Fruit fly (Drosophila melanogaster) whole organism, embryonic: ENCODE data around the gene ND-B14.5AL.
A peak's percentile ranks its signal among the peaks of the same experiment; 100 is the strongest.

ENCODE experiments used
- CG10366 ChIP-seq: fragments of 200-800 bp; sonication (Bioruptor generic); IDR thresholded peaks from 2 replicates; pipeline ENCODE4 v1.3.6; 2022; ENCODE audit warnings: missing biosample characterization, missing genetic modification characterization
- CG10431 ChIP-seq: fragments of 200-800 bp; sonication (Bioruptor generic); optimal IDR thresholded peaks from 3 replicates; lab custom pipeline; 2018; ENCODE audit warnings: missing biosample characterization, mild to moderate bottlenecking, missing genetic modification characterization
- CG12391 ChIP-seq: fragments of 200-800 bp; sonication (Bioruptor generic); optimal IDR thresholded peaks from 3 replicates; lab custom pipeline; 2018; ENCODE audit warnings: missing biosample characterization, mild to moderate bottlenecking, missing genetic modification characterization, moderate library complexity
- CG12942 ChIP-seq: fragments of 200-800 bp; sonication (Bioruptor generic); optimal IDR thresholded peaks from 3 replicates; lab custom pipeline; 2016; ENCODE audit warnings: missing biosample characterization, missing genetic modification characterization
- CG1647 ChIP-seq: fragments of 200-800 bp; sonication (Bioruptor generic); optimal IDR thresholded peaks from 3 replicates; lab custom pipeline; 2016; ENCODE audit warnings: missing biosample characterization, missing genetic modification characterization
- CG2199 ChIP-seq: fragments of 200-800 bp; sonication (Bioruptor generic); IDR thresholded peaks from 3 replicates; pipeline ENCODE4 v1.3.6; 2022; ENCODE audit warnings: missing biosample characterization, missing genetic modification characterization
- CG30431 ChIP-seq: fragments of 200-800 bp; sonication (Bioruptor generic); optimal IDR thresholded peaks from 2 replicates; lab custom pipeline; 2017; ENCODE audit warnings: missing biosample characterization, missing genetic modification characterization
- CG3726 ChIP-seq: fragments of 200-800 bp; sonication (Bioruptor generic); IDR thresholded peaks from 3 replicates; pipeline ENCODE4, ENCODE4 v1.3.6; 2022; ENCODE audit warnings: missing biosample characterization, missing genetic modification characterization
- CG4360 ChIP-seq: fragments of 200-800 bp; sonication (Bioruptor generic); IDR thresholded peaks from 2 replicates; pipeline ENCODE4 v1.3.6; 2022; ENCODE audit warnings: missing biosample characterization, missing genetic modification characterization
- CG5180 ChIP-seq: fragments of 200-800 bp; sonication (Bioruptor generic); optimal IDR thresholded peaks from 3 replicates; lab custom pipeline; 2017; ENCODE audit warnings: missing biosample characterization, missing genetic modification characterization, mild to moderate bottlenecking, moderate library complexity, missing genetic modification reagents
- CG5245 ChIP-seq: fragments of 200-800 bp; sonication (Bioruptor generic); optimal IDR thresholded peaks from 3 replicates; lab custom pipeline; 2016; ENCODE audit warnings: missing biosample characterization, missing genetic modification characterization
- CG6175 ChIP-seq: fragments of 200-800 bp; sonication (Bioruptor generic); IDR thresholded peaks from 3 replicates; pipeline ENCODE4 v1.3.6; 2022; ENCODE audit warnings: missing biosample characterization, missing genetic modification characterization
- CG6791 ChIP-seq: fragments of 200-800 bp; sonication (Bioruptor generic); IDR thresholded peaks from 3 replicates; pipeline ENCODE4 v1.3.6; 2022; ENCODE audit warnings: missing biosample characterization, missing genetic modification characterization; ENCODE audit not compliant: partially characterized antibody
- CG6813 ChIP-seq: fragments of 200-800 bp; sonication (Bioruptor generic); optimal IDR thresholded peaks from 2 replicates; lab custom pipeline; 2017; ENCODE audit warnings: missing biosample characterization, missing genetic modification characterization, mild to moderate bottlenecking, moderate library complexity, missing genetic modification reagents
- CG8290 ChIP-seq, 3 experiments: fragments of 200-800 bp; sonication (Bioruptor generic); optimal IDR thresholded peaks; 2 replicates each; lab custom pipeline; 2016 to 2019; ENCODE audit warnings: missing biosample characterization in 3 of 3, missing genetic modification characterization in 3 of 3, mild to moderate bottlenecking in 2 of 3, moderate library complexity in 1 of 3
- CG8359 ChIP-seq: fragments of 200-800 bp; sonication (Bioruptor generic); optimal IDR thresholded peaks from 2 replicates; lab custom pipeline; 2017; ENCODE audit warnings: missing biosample characterization, mild to moderate bottlenecking, missing genetic modification characterization, borderline replicate concordance
- CG8924 ChIP-seq: fragments of 200-800 bp; optimal IDR thresholded peaks from 3 replicates; lab custom pipeline; 2019; ENCODE audit warnings: missing biosample characterization, mild to moderate bottlenecking, missing genetic modification characterization, moderate library complexity
- CTCF ChIP-seq: fragments of 200-800 bp; sonication (Bioruptor generic); optimal IDR thresholded peaks from 2 replicates; lab custom pipeline; 2017; ENCODE audit warnings: missing biosample characterization, mild to moderate bottlenecking, missing genetic modification characterization, moderate library complexity
- Deaf1 ChIP-seq: fragments of 200-800 bp; optimal IDR thresholded peaks from 3 replicates; lab custom pipeline; 2019; ENCODE audit warnings: missing biosample characterization, mild to moderate bottlenecking, missing genetic modification characterization, moderate library complexity
- Dip2 ChIP-seq: fragments of 200-800 bp; sonication (Bioruptor generic); IDR thresholded peaks from 2 replicates; pipeline ENCODE4 v1.3.6; 2022; ENCODE audit warnings: missing biosample characterization, missing genetic modification characterization
- Lim3 ChIP-seq: fragments of 200-800 bp; sonication (Bioruptor generic); IDR thresholded peaks from 2 replicates; pipeline ENCODE4 v1.3.6; 2022; ENCODE audit warnings: missing biosample characterization, missing genetic modification characterization
- Mad ChIP-seq: fragments of 200-800 bp; sonication (Bioruptor generic); optimal IDR thresholded peaks from 2 replicates; lab custom pipeline; 2016; ENCODE audit warnings: missing biosample characterization, missing genetic modification characterization
- Nf-YB ChIP-seq: fragments of 200-800 bp; sonication (Bioruptor generic); optimal IDR thresholded peaks from 3 replicates; lab custom pipeline; 2019; ENCODE audit warnings: missing biosample characterization, mild to moderate bottlenecking, missing genetic modification characterization, moderate library complexity
- Nf-YC ChIP-seq: fragments of 200-800 bp; optimal IDR thresholded peaks from 3 replicates; lab custom pipeline; 2019; ENCODE audit warnings: missing biosample characterization, mild to moderate bottlenecking, missing genetic modification characterization, moderate library complexity
- Sry-β ChIP-seq: fragments of 200-800 bp; sonication (Bioruptor generic); optimal IDR thresholded peaks from 2 replicates; lab custom pipeline; 2018; ENCODE audit warnings: missing biosample characterization, mild to moderate bottlenecking, missing genetic modification characterization, moderate library complexity
- Trl ChIP-seq, 3 experiments: fragments of >200 bp in 2 of 3; fragments of 200-800 bp in 1 of 3; sonication (Bioruptor generic) in 1 of 3; optimal IDR thresholded peaks; 2 replicates in 1 of 3; 3 replicates in 2 of 3; lab custom pipeline; 2016 to 2017; ENCODE audit warnings: missing biosample characterization in 1 of 3, missing genetic modification characterization in 1 of 3
- Xrp1 ChIP-seq: fragments of 200-800 bp; sonication (Bioruptor generic); IDR thresholded peaks from 2 replicates; pipeline ENCODE4 v1.3.6; 2022; ENCODE audit warnings: missing biosample characterization, missing genetic modification characterization
- cg ChIP-seq: fragments of 200-800 bp; sonication (Bioruptor generic); optimal IDR thresholded peaks from 3 replicates; lab custom pipeline; 2019; ENCODE audit warnings: missing biosample characterization, mild to moderate bottlenecking, missing genetic modification characterization, moderate library complexity
- emc ChIP-seq: fragments of 200-800 bp; sonication (Bioruptor generic); optimal IDR thresholded peaks from 2 replicates; lab custom pipeline; 2016; ENCODE audit warnings: missing biosample characterization, missing genetic modification characterization
- ewg ChIP-seq: fragments of 200-800 bp; sonication (Bioruptor generic); optimal IDR thresholded peaks from 3 replicates; lab custom pipeline; 2017; ENCODE audit warnings: mild to moderate bottlenecking, missing biosample characterization, missing genetic modification reagents, missing genetic modification characterization
- ken ChIP-seq: fragments of 200-800 bp; sonication (Bioruptor generic); IDR thresholded peaks from 3 replicates; pipeline ENCODE4 v1.3.6; 2022; ENCODE audit warnings: missing biosample characterization, missing genetic modification characterization
- kni ChIP-seq: fragments of 200-800 bp; sonication (Bioruptor generic); optimal IDR thresholded peaks from 3 replicates; lab custom pipeline; 2017; ENCODE audit warnings: mild to moderate bottlenecking, missing biosample characterization, missing genetic modification reagents, missing genetic modification characterization
- lmd ChIP-seq: fragments of 200-800 bp; sonication (Bioruptor generic); IDR thresholded peaks from 2 replicates; pipeline ENCODE4 v1.3.6; 2022; ENCODE audit warnings: missing biosample characterization, missing genetic modification characterization
- nerfin-1 ChIP-seq: fragments of 200-800 bp; sonication (Bioruptor generic); optimal IDR thresholded peaks from 3 replicates; lab custom pipeline; 2019; ENCODE audit warnings: missing biosample characterization, mild to moderate bottlenecking, missing genetic modification characterization, moderate library complexity
- pita ChIP-seq: fragments of 200-800 bp; sonication (Bioruptor generic); optimal IDR thresholded peaks from 2 replicates; lab custom pipeline; 2017; ENCODE audit warnings: missing biosample characterization, mild to moderate bottlenecking, missing genetic modification characterization
- prd ChIP-seq, 3 experiments: fragments of >200 bp in 2 of 3; fragments of 200-800 bp in 1 of 3; sonication (Bioruptor generic) in 1 of 3; optimal IDR thresholded peaks in 2 of 3; IDR thresholded peaks in 1 of 3; 2 replicates in 2 of 3; 3 replicates in 1 of 3; pipeline versions ENCODE4 v1.3.6 to Lab custom; 2017 to 2022; ENCODE audit warnings: missing biosample characterization in 1 of 3, missing genetic modification characterization in 1 of 3
- pum ChIP-seq: fragments of 200-800 bp; sonication (Bioruptor generic); optimal IDR thresholded peaks from 2 replicates; lab custom pipeline; 2016; ENCODE audit warnings: missing biosample characterization, missing genetic modification characterization
- repo ChIP-seq: fragments of 200-800 bp; sonication (Bioruptor generic); optimal IDR thresholded peaks from 2 replicates; lab custom pipeline; 2016; ENCODE audit warnings: missing biosample characterization, missing genetic modification characterization
- scrt ChIP-seq: fragments of 200-800 bp; sonication (Bioruptor generic); optimal IDR thresholded peaks from 2 replicates; lab custom pipeline; 2018; ENCODE audit warnings: missing biosample characterization, mild to moderate bottlenecking, missing genetic modification characterization, moderate library complexity
- sens ChIP-seq: fragments of 200-800 bp; sonication (Bioruptor generic); peaks from one replicate; lab custom pipeline; 2016; ENCODE audit warnings: missing biosample characterization, missing genetic modification characterization
- sr ChIP-seq: fragments of 200-800 bp; sonication (Bioruptor generic); IDR thresholded peaks from 3 replicates; pipeline ENCODE4 v1.3.6; 2022; ENCODE audit warnings: missing biosample characterization, missing genetic modification characterization
- stwl ChIP-seq: fragments of 200-800 bp; sonication (Bioruptor generic); optimal IDR thresholded peaks from 3 replicates; lab custom pipeline; 2018; ENCODE audit warnings: missing biosample characterization, mild to moderate bottlenecking, missing genetic modification characterization, moderate library complexity
- tx ChIP-seq: fragments of 200-800 bp; sonication (Bioruptor generic); optimal IDR thresholded peaks from 2 replicates; lab custom pipeline; 2016; ENCODE audit warnings: missing biosample characterization, missing genetic modification characterization

ND-B14.5AL gene

dm6 chr3L:22616784-22617183 is 10.6 kb downstream of the ND-B14.5AL start (continued):
- no peak for TF ChIP-seq ken (GFP tag; lab: Robert Waterston, UW)
- TF ChIP-seq ewg (GFP tag; lab: Kevin White, UChicago): peak; percentile 40
- peak; percentile 22 for TF ChIP-seq cg
- no peak for TF ChIP-seq CG1647 (GFP tag; lab: Kevin White, UChicago)
- TF ChIP-seq tx: no peak
- 0 out of 3 replicates have a peak, but pooled peaks have one; percentile 50 for TF ChIP-seq CG2199 (GFP tag; lab: Robert Waterston, UW)
- no peak for TF ChIP-seq emc (GFP tag; lab: Kevin White, UChicago)
- TF ChIP-seq lmd (GFP tag; lab: Robert Waterston, UW): no peak

DNA sequence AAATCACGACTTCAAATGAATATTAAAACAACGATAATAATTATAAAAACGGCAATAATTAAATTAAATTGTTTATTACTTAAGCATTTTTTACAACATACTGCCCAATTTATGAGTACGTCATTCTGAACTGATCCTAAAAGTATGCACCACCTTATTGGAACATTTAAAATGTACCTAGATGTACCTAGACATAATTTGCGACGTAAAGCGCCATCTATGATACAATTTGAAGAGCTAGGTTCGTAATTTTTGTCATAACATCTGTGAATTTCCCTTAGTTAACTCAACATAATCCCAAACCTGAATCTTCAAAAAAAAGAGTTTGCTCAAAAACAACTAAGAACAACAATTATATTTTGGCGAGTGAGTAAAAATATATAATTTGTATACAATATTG is 27.9 kb downstream of the ND-B14.5AL start:
- TF ChIP-seq Lim3 (GFP tag; lab: Robert Waterston, UW): no peak
- TF ChIP-seq repo (GFP tag; lab: Kevin White, UChicago): no peak
- peak; percentile 84 for TF ChIP-seq stwl (tag; lab: Kevin White, UChicago)
- TF ChIP-seq Dip2 (GFP tag; lab: Robert Waterston, UW): peak; percentile 88
- TF ChIP-seq CG8290 (GFP tag; optimal IDR thresholded peaks at IDR 0.05; lab: Kevin White, UChicago): peak; percentile 64
- no peak for TF ChIP-seq CG8290 (tag; optimal IDR thresholded peaks at IDR 0.05; lab: Kevin White, UChicago)
- peak; percentile 55; the same call in 2 of the 3 replicates for TF ChIP-seq CG6791 (GFP tag; lab: Robert Waterston, UW)
- TF ChIP-seq CTCF (GFP tag; lab: Kevin White, UChicago): peak; percentile 91
- TF ChIP-seq sens (GFP tag; lab: Kevin White, UChicago): peak; percentile 71
- peak; percentile 19 for TF ChIP-seq pita
- 0 out of 3 replicates have a peak, but pooled peaks have one; percentile 46 for TF ChIP-seq CG2199 (GFP tag; lab: Robert Waterston, UW)

DNA sequence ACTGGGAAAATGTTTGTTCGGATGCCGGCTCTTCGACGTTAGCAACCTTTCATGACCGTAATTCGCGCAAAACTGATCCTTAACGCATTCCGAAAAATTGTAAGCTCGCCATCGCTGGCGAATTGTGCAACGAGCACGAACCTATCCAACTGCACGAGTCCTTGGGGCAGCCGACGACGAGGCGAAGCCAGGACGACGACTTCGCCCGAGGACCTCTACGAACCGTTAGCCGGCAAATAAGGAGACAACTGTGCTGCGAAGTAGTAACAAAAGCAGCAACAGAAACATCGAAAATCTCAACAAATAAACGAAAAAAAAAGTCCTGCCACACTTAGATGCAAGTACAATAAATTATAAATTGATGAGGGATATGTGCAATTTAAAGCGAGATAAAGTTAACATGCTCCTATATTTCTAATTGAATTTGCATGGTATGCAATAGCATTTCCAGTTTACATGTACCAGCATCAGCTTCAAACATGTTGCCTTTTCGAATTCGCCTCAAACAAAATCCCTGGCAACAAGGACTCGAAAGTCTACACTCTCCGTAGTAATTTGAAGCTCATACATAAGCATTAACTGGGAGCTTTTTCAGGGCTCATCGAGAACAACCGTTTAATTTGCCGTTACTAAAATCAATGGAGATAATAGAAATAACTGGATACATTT is 31.8 kb downstream of the ND-B14.5AL start, which contains the start of gene CG14459:
Gene CG14459 (minus strand): TSS at position 51 of the 669 bp plus-strand sequence.
- TF ChIP-seq CG8290 (GFP tag; optimal IDR thresholded peaks at IDR 0.05; lab: Kevin White, UChicago) (no peak), CG8290 (tag; optimal IDR thresholded peaks at IDR 0.05; lab: Kevin White, UChicago) (no peak), CG6813 (GFP tag; lab: Kevin White, UChicago) (no peak), CG5180 (GFP tag; lab: Kevin White, UChicago) (peak; percentile 93), CG6175 (GFP tag; lab: Robert Waterston, UW) (no peak), CG10366 (GFP tag; lab: Robert Waterston, UW) (no peak), CG8359 (GFP tag; lab: Kevin White, UChicago) (no peak), Deaf1 (tag; lab: Kevin White, UChicago) (peak; percentile 82), Xrp1 (GFP tag; lab: Robert Waterston, UW) (no peak), CG30431 (GFP tag; lab: Kevin White, UChicago) (no peak), CG12391 (tag; lab: Kevin White, UChicago) (no peak), kni (no peak), Sry-β (no peak), Mad (no peak)

DNA sequence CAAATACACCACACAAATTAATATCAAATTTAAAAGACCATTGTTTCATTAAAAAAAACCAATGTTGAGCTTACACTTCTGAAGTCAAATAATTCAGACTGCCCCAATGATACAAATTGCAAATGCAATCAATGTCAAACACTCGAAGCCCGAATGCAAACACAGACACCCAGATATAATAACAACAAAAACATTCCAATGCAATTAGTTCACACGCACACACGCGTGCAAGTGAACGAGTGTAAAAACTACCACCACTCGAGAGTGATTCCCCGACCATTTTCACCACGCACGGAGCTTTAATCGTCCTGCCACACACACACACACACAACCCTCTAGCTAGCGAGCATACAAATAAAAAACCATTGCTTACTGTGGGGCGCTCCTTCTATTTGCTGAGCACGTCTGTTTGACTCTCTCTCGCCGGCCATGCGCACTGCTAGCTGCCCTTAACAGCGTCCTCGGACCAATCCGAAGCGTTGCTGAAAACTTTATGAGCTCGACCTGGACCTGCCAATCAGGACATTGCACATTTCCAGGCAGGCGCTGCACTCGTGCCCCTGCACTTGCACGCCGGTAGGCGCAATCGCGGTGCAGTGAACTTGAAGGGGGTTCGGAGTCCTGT is 36.2 kb downstream of the ND-B14.5AL start:
- TF ChIP-seq CG10431 (GFP tag; lab: Kevin White, UChicago) (no peak), Trl (optimal IDR thresholded peaks at IDR 0.05; lab: Kevin White, UChicago) (peak in 1 of 2 experiments; percentile 11), Trl (GFP tag; optimal IDR thresholded peaks at IDR 0.05; lab: Kevin White, UChicago) (no peak), pum (no peak), cg (peak; percentile 51), CG8924 (tag; lab: Kevin White, UChicago) (no peak), nerfin-1 (peak; percentile 91), CG4360 (GFP tag; lab: Robert Waterston, UW) (0 out of 2 replicates have a peak, but pooled peaks have one; percentile 29), CG5245 (GFP tag; lab: Kevin White, UChicago) (no peak), CG12942 (GFP tag; lab: Kevin White, UChicago) (no peak), sr (GFP tag; lab: Robert Waterston, UW) (no peak), Nf-YB (peak; percentile 94), scrt (GFP tag; lab: Kevin White, UChicago) (peak; percentile 38), CG3726 (GFP tag; lab: Robert Waterston, UW) (no peak), CG5180 (GFP tag; lab: Kevin White, UChicago) (peak; percentile 7), prd (optimal IDR thresholded peaks at IDR 0.05; lab: Kevin White, UChicago) (no peak), prd (GFP tag; IDR thresholded peaks at IDR 0.05; lab: Robert Waterston, UW) (no peak), Nf-YC (peak; percentile 95)
